Fruit fly (Drosophila melanogaster) whole organism, embryonic: ENCODE results near the gene CG3119.

Experiments
- Bgb ChIP-seq: fragments of 200-800 bp; sonication (Bioruptor generic); IDR thresholded peaks from 2 replicates; pipeline ENCODE4 v1.3.6; 2022; ENCODE audit warnings: missing biosample characterization, missing genetic modification characterization; ENCODE audit not compliant: partially characterized antibody
- CG10366 ChIP-seq: fragments of 200-800 bp; sonication (Bioruptor generic); IDR thresholded peaks from 2 replicates; pipeline ENCODE4 v1.3.6; 2022; ENCODE audit warnings: missing biosample characterization, missing genetic modification characterization
- CG10959 ChIP-seq: fragments of 200-800 bp; sonication (Bioruptor generic); IDR thresholded peaks from 2 replicates; pipeline ENCODE4 v1.3.6; 2022; ENCODE audit warnings: missing biosample characterization, missing genetic modification characterization
- CG12299 ChIP-seq: fragments of 200-800 bp; sonication (Bioruptor generic); optimal IDR thresholded peaks from 2 replicates; lab custom pipeline; 2018; ENCODE audit warnings: missing biosample characterization, mild to moderate bottlenecking, missing genetic modification characterization
- CG12744 ChIP-seq: fragments of 200-800 bp; sonication (Bioruptor generic); optimal IDR thresholded peaks from 2 replicates; lab custom pipeline; 2016; ENCODE audit warnings: missing biosample characterization, missing genetic modification characterization
- CG13894 ChIP-seq: fragments of 200-800 bp; sonication (Bioruptor generic); optimal IDR thresholded peaks from 3 replicates; lab custom pipeline; 2018; ENCODE audit warnings: missing biosample characterization, mild to moderate bottlenecking, missing genetic modification characterization, moderate library complexity
- CG17361 ChIP-seq: fragments of 200-800 bp; sonication (Bioruptor generic); IDR thresholded peaks from 3 replicates; pipeline ENCODE4 v1.3.6; 2022; ENCODE audit warnings: missing biosample characterization, missing genetic modification characterization
- CG2199 ChIP-seq: fragments of 200-800 bp; sonication (Bioruptor generic); IDR thresholded peaks from 3 replicates; pipeline ENCODE4 v1.3.6; 2022; ENCODE audit warnings: missing biosample characterization, missing genetic modification characterization
- CG31388 ChIP-seq: fragments of 200-800 bp; sonication (Bioruptor generic); optimal IDR thresholded peaks from 2 replicates; lab custom pipeline; 2016; ENCODE audit warnings: missing biosample characterization, missing genetic modification characterization
- CG4282 ChIP-seq: fragments of 200-800 bp; sonication (Bioruptor generic); optimal IDR thresholded peaks from 2 replicates; lab custom pipeline; 2016; ENCODE audit warnings: missing biosample characterization, missing genetic modification characterization
- CG4328 ChIP-seq: fragments of 200-800 bp; sonication (Bioruptor generic); optimal IDR thresholded peaks from 3 replicates; lab custom pipeline; 2017; ENCODE audit warnings: missing biosample characterization, missing genetic modification reagents, missing genetic modification characterization
- CG6175 ChIP-seq: fragments of 200-800 bp; sonication (Bioruptor generic); IDR thresholded peaks from 3 replicates; pipeline ENCODE4 v1.3.6; 2022; ENCODE audit warnings: missing biosample characterization, missing genetic modification characterization
- CG6683 ChIP-seq: fragments of 200-800 bp; sonication (Bioruptor generic); optimal IDR thresholded peaks from 2 replicates; lab custom pipeline; 2017; ENCODE audit warnings: missing biosample characterization, mild to moderate bottlenecking, missing genetic modification characterization, missing genetic modification reagents
- CG6689 ChIP-seq: fragments of 200-800 bp; sonication (Bioruptor generic); IDR thresholded peaks from 2 replicates; pipeline ENCODE4 v1.3.6; 2022; ENCODE audit warnings: missing biosample characterization, missing genetic modification characterization
- CG6813 ChIP-seq: fragments of 200-800 bp; sonication (Bioruptor generic); optimal IDR thresholded peaks from 2 replicates; lab custom pipeline; 2017; ENCODE audit warnings: missing biosample characterization, missing genetic modification characterization, mild to moderate bottlenecking, moderate library complexity, missing genetic modification reagents
- CG7839 ChIP-seq: fragments of 200-800 bp; sonication (Bioruptor generic); optimal IDR thresholded peaks from 3 replicates; lab custom pipeline; 2018; ENCODE audit warnings: missing biosample characterization, mild to moderate bottlenecking, missing genetic modification characterization, moderate library complexity
- CG7928 ChIP-seq: fragments of 200-800 bp; sonication (Bioruptor generic); optimal IDR thresholded peaks from 2 replicates; lab custom pipeline; 2017; ENCODE audit warnings: missing biosample characterization, mild to moderate bottlenecking, missing genetic modification characterization
- CG8478 ChIP-seq: fragments of >200 bp; optimal IDR thresholded peaks from 2 replicates; lab custom pipeline; 2018
- CG9437 ChIP-seq: fragments of 200-800 bp; sonication (Bioruptor generic); optimal IDR thresholded peaks from 2 replicates; lab custom pipeline; 2018; ENCODE audit warnings: missing biosample characterization, mild to moderate bottlenecking, missing genetic modification characterization
- Dfd ChIP-seq, 2 experiments: fragments of >200 bp; optimal IDR thresholded peaks; 2 replicates each; lab custom pipeline; 2017; ENCODE audit warnings: missing biosample characterization in 2 of 2, missing genetic modification characterization in 2 of 2
- Doc2 ChIP-seq: fragments of 200-800 bp; sonication (Bioruptor generic); IDR thresholded peaks from 2 replicates; pipeline ENCODE4 v1.3.6; 2022; ENCODE audit warnings: missing biosample characterization, missing genetic modification characterization
- Dp ChIP-seq: fragments of 200-800 bp; sonication (Bioruptor generic); optimal IDR thresholded peaks from 2 replicates; lab custom pipeline; 2018; ENCODE audit warnings: missing biosample characterization, mild to moderate bottlenecking, missing genetic modification characterization, moderate library complexity
- Dref ChIP-seq: fragments of 200-800 bp; sonication (Bioruptor generic); IDR thresholded peaks from 2 replicates; pipeline ENCODE4 v1.3.6; 2022; ENCODE audit warnings: missing biosample characterization, missing genetic modification characterization
- E2f1 ChIP-seq: fragments of 200-800 bp; sonication (Bioruptor generic); IDR thresholded peaks from 2 replicates; pipeline ENCODE4 v1.3.6; 2022; ENCODE audit warnings: missing biosample characterization, missing genetic modification characterization
- E2f2 ChIP-seq: fragments of 200-800 bp; sonication (Bioruptor generic); IDR thresholded peaks from 2 replicates; pipeline ENCODE4 v1.3.6; 2022; ENCODE audit warnings: missing biosample characterization, missing genetic modification characterization
- Elba2 ChIP-seq: fragments of 200-800 bp; sonication (Bioruptor generic); optimal IDR thresholded peaks from 3 replicates; lab custom pipeline; 2016; ENCODE audit warnings: missing biosample characterization, missing genetic modification characterization
- Ets97D ChIP-seq: fragments of 200-800 bp; sonication (Bioruptor generic); optimal IDR thresholded peaks from 3 replicates; lab custom pipeline; 2016; ENCODE audit warnings: missing biosample characterization, missing genetic modification characterization
- H2.0 ChIP-seq: fragments of 200-800 bp; sonication (Bioruptor generic); IDR thresholded peaks from 2 replicates; pipeline ENCODE4 v1.3.6; 2022; ENCODE audit warnings: missing biosample characterization, missing genetic modification characterization
- Hand ChIP-seq: fragments of 200-800 bp; sonication (Bioruptor generic); optimal IDR thresholded peaks from 2 replicates; lab custom pipeline; 2017; ENCODE audit warnings: mild to moderate bottlenecking, missing biosample characterization, missing genetic modification reagents, missing genetic modification characterization
- Hey ChIP-seq: fragments of 200-800 bp; sonication (Bioruptor generic); optimal IDR thresholded peaks from 3 replicates; lab custom pipeline; 2018; ENCODE audit warnings: missing biosample characterization, mild to moderate bottlenecking, missing genetic modification characterization
- MTF-1 ChIP-seq: fragments of 200-800 bp; sonication (Bioruptor generic); optimal IDR thresholded peaks from 2 replicates; lab custom pipeline; 2018; ENCODE audit warnings: missing biosample characterization, mild to moderate bottlenecking, missing genetic modification characterization, borderline replicate concordance
- NC2β ChIP-seq: fragments of 200-800 bp; sonication (Bioruptor generic); optimal IDR thresholded peaks from 2 replicates; lab custom pipeline; 2016; ENCODE audit warnings: missing biosample characterization, missing genetic modification characterization
- Oli ChIP-seq: fragments of 200-800 bp; sonication (Bioruptor generic); optimal IDR thresholded peaks from 2 replicates; lab custom pipeline; 2018; ENCODE audit warnings: missing biosample characterization, mild to moderate bottlenecking, missing genetic modification characterization, moderate library complexity
- Optix ChIP-seq: fragments of 200-800 bp; sonication (Bioruptor generic); IDR thresholded peaks from 3 replicates; pipeline ENCODE4 v1.3.6; 2022; ENCODE audit warnings: missing biosample characterization, missing genetic modification characterization
- bab2 ChIP-seq: fragments of 200-800 bp; sonication (Bioruptor generic); optimal IDR thresholded peaks from 2 replicates; lab custom pipeline; 2016; ENCODE audit warnings: missing biosample characterization, missing genetic modification characterization
- btn ChIP-seq: fragments of 200-800 bp; sonication (Bioruptor generic); optimal IDR thresholded peaks from 2 replicates; lab custom pipeline; 2016; ENCODE audit warnings: missing biosample characterization, missing genetic modification characterization
- caup ChIP-seq: fragments of 200-800 bp; sonication (Bioruptor generic); optimal IDR thresholded peaks from 3 replicates; lab custom pipeline; 2017; ENCODE audit warnings: missing biosample characterization, mild to moderate bottlenecking, missing genetic modification characterization, moderate library complexity; ENCODE audit not compliant: severe bottlenecking
- dati ChIP-seq: fragments of 200-800 bp; sonication (Bioruptor generic); IDR thresholded peaks from 2 replicates; pipeline ENCODE4 v1.3.6; 2022; ENCODE audit warnings: missing biosample characterization, missing genetic modification characterization
- dm ChIP-seq: fragments of 200-800 bp; sonication (Bioruptor generic); optimal IDR thresholded peaks from 3 replicates; lab custom pipeline; 2016; ENCODE audit warnings: missing biosample characterization, missing genetic modification characterization
- en ChIP-seq: fragments of 200-800 bp; sonication (Bioruptor generic); optimal IDR thresholded peaks from 2 replicates; lab custom pipeline; 2016; ENCODE audit warnings: missing biosample characterization, missing genetic modification characterization
- hbn ChIP-seq: fragments of 200-800 bp; sonication (Bioruptor generic); IDR thresholded peaks from 2 replicates; pipeline ENCODE4 v1.3.6; 2022; ENCODE audit warnings: missing biosample characterization, missing genetic modification characterization; ENCODE audit not compliant: partially characterized antibody
- inv ChIP-seq: fragments of 200-800 bp; sonication (Bioruptor generic); IDR thresholded peaks from 2 replicates; pipeline ENCODE4 v1.3.6; 2022; ENCODE audit warnings: missing biosample characterization, missing genetic modification characterization; ENCODE audit not compliant: partially characterized antibody
- klu ChIP-seq: fragments of 200-800 bp; sonication (Bioruptor generic); IDR thresholded peaks from 2 replicates; pipeline ENCODE4 v1.3.6; 2022; ENCODE audit warnings: missing biosample characterization, missing genetic modification characterization
- lbe ChIP-seq: fragments of 200-800 bp; sonication (Bioruptor generic); optimal IDR thresholded peaks from 2 replicates; lab custom pipeline; 2016; ENCODE audit warnings: missing biosample characterization, mild to moderate bottlenecking, missing genetic modification characterization
- lola ChIP-seq, 3 experiments: fragments of >200 bp in 2 of 3; fragments of 200-800 bp in 1 of 3; sonication (Bioruptor generic) in 1 of 3; optimal IDR thresholded peaks; 2 replicates each; lab custom pipeline; 2017 to 2019; ENCODE audit warnings: missing biosample characterization in 3 of 3, missing genetic modification characterization in 3 of 3, mild to moderate bottlenecking in 1 of 3, moderate library complexity in 1 of 3
- nmo ChIP-seq: fragments of 200-800 bp; sonication (Bioruptor generic); optimal IDR thresholded peaks from 2 replicates; lab custom pipeline; 2018; ENCODE audit warnings: missing biosample characterization, mild to moderate bottlenecking, missing genetic modification characterization, moderate library complexity
- prd ChIP-seq, 3 experiments: fragments of >200 bp in 2 of 3; fragments of 200-800 bp in 1 of 3; sonication (Bioruptor generic) in 1 of 3; optimal IDR thresholded peaks in 2 of 3; IDR thresholded peaks in 1 of 3; 2 replicates in 2 of 3; 3 replicates in 1 of 3; pipeline versions ENCODE4 v1.3.6 to Lab custom; 2017 to 2022; ENCODE audit warnings: missing biosample characterization in 1 of 3, missing genetic modification characterization in 1 of 3
- run ChIP-seq: fragments of 200-800 bp; sonication (Bioruptor generic); optimal IDR thresholded peaks from 3 replicates; lab custom pipeline; 2018; ENCODE audit warnings: missing biosample characterization, mild to moderate bottlenecking, missing genetic modification characterization
- salm ChIP-seq: fragments of 200-800 bp; sonication (Bioruptor generic); optimal IDR thresholded peaks from 2 replicates; lab custom pipeline; 2018; ENCODE audit warnings: missing biosample characterization, mild to moderate bottlenecking, missing genetic modification characterization
- zen ChIP-seq: fragments of 200-800 bp; sonication (Bioruptor generic); optimal IDR thresholded peaks from 3 replicates; lab custom pipeline; 2018; ENCODE audit warnings: missing biosample characterization, mild to moderate bottlenecking, missing genetic modification characterization, moderate library complexity

Gene CG3119

dm6 chr2L:2856960-2857584 lies 19.4 kb upstream of the CG3119 start, which contains the start of gene CG2991 (continued):
- peak; percentile 87 for TF ChIP-seq Ets97D (GFP tag; lab: Kevin White, UChicago)
- no peak for TF ChIP-seq Doc2 (GFP tag; lab: Robert Waterston, UW)
- TF ChIP-seq E2f2 = peak; percentile 89
- no peak for TF ChIP-seq CG4328 (GFP tag; lab: Kevin White, UChicago)
- no peak for TF ChIP-seq Hand (GFP tag; lab: Kevin White, UChicago)
- no peak for TF ChIP-seq CG10366 (GFP tag; lab: Robert Waterston, UW)
- TF ChIP-seq CG12744 (GFP tag; lab: Kevin White, UChicago) = no peak
- peak; percentile 19 for TF ChIP-seq zen (tag; lab: Kevin White, UChicago)
- no peak for TF ChIP-seq Hey (tag; lab: Kevin White, UChicago)
- no peak for TF ChIP-seq btn (GFP tag; lab: Kevin White, UChicago)
- no peak for TF ChIP-seq dati (GFP tag; lab: Robert Waterston, UW)
- peak; percentile 55 for TF ChIP-seq lbe (GFP tag; lab: Kevin White, UChicago)
- TF ChIP-seq Oli (tag; lab: Kevin White, UChicago) = no peak
- TF ChIP-seq dm (GFP tag; lab: Kevin White, UChicago) = peak; percentile 8
- TF ChIP-seq CG6813 (GFP tag; lab: Kevin White, UChicago) = no peak
- peak; percentile 70 for TF ChIP-seq inv
- peak; percentile 56 for TF ChIP-seq nmo (GFP tag; lab: Kevin White, UChicago)
- TF ChIP-seq lola (GFP tag; optimal IDR thresholded peaks at IDR 0.05; lab: Kevin White, UChicago) = no peak
- peak; percentile 73 for TF ChIP-seq CG13894 (tag; lab: Kevin White, UChicago)
- TF ChIP-seq Elba2 (GFP tag; lab: Kevin White, UChicago) = peak; percentile 91
- no peak for TF ChIP-seq CG6175
- no peak for TF ChIP-seq run (tag; lab: Kevin White, UChicago)
- TF ChIP-seq CG2199 = 0 out of 3 replicates have a peak, but pooled peaks have one; percentile 40
- TF ChIP-seq CG7928 = no peak
- TF ChIP-seq klu (GFP tag; lab: Robert Waterston, UW) = no peak
- no peak for TF ChIP-seq Dfd (GFP tag; optimal IDR thresholded peaks at IDR 0.05; lab: Kevin White, UChicago)
- TF ChIP-seq Bgb (GFP tag; lab: Robert Waterston, UW) = peak; percentile 91
- no peak for TF ChIP-seq bab2 (GFP tag; lab: Kevin White, UChicago)
- TF ChIP-seq E2f1 (GFP tag; lab: Robert Waterston, UW) = no peak
- TF ChIP-seq CG9437 (GFP tag; lab: Kevin White, UChicago) = peak; percentile 19
- peak; percentile 84 for TF ChIP-seq Dp (GFP tag; lab: Kevin White, UChicago)
- no peak for TF ChIP-seq en (GFP tag; lab: Kevin White, UChicago)
- TF ChIP-seq prd (optimal IDR thresholded peaks at IDR 0.05; lab: Kevin White, UChicago) = no peak
- no peak for TF ChIP-seq prd (GFP tag; IDR thresholded peaks at IDR 0.05; lab: Robert Waterston, UW)
- TF ChIP-seq NC2β = peak; percentile 25
- no peak for TF ChIP-seq MTF-1 (GFP tag; lab: Kevin White, UChicago)
- TF ChIP-seq CG10959 = no peak
- TF ChIP-seq CG4282 (GFP tag; lab: Kevin White, UChicago) = no peak
- peak; percentile 81 for TF ChIP-seq hbn
- TF ChIP-seq Dref = peak; percentile 94
- no peak for TF ChIP-seq CG31388 (GFP tag; lab: Kevin White, UChicago)
- no peak for TF ChIP-seq CG6683 (GFP tag; lab: Kevin White, UChicago)
- TF ChIP-seq caup = peak; percentile 56
- no peak for TF ChIP-seq CG8478 (lab: Kevin White, UChicago)
- peak; percentile 61 for TF ChIP-seq CG12299 (tag; lab: Kevin White, UChicago)
- TF ChIP-seq CG7839 = peak; percentile 7
- TF ChIP-seq CG6689 = no peak
- TF ChIP-seq CG17361 (GFP tag; lab: Robert Waterston, UW) = no peak
- no peak for TF ChIP-seq H2.0 (GFP tag; lab: Robert Waterston, UW)
- no peak for TF ChIP-seq salm
- no peak for TF ChIP-seq Optix
